Fruit fly (Drosophila melanogaster) whole organism, embryonic: ENCODE data around the gene CG17349.
A peak's percentile ranks its signal among the peaks of the same experiment; 100 is the strongest.

Experiments used
- CG10366 ChIP-seq: fragments of 200-800 bp; sonication (Bioruptor generic); IDR thresholded peaks from 2 replicates; pipeline ENCODE4 v1.3.6; 2022; ENCODE audit warnings: missing biosample characterization, missing genetic modification characterization
- CG10959 ChIP-seq: fragments of 200-800 bp; sonication (Bioruptor generic); IDR thresholded peaks from 2 replicates; pipeline ENCODE4 v1.3.6; 2022; ENCODE audit warnings: missing biosample characterization, missing genetic modification characterization
- CG11696 ChIP-seq: fragments of 200-800 bp; sonication (Bioruptor generic); IDR thresholded peaks from 2 replicates; pipeline ENCODE4 v1.3.6; 2022; ENCODE audit warnings: missing biosample characterization, missing genetic modification characterization
- CG12744 ChIP-seq: fragments of 200-800 bp; sonication (Bioruptor generic); optimal IDR thresholded peaks from 2 replicates; lab custom pipeline; 2016; ENCODE audit warnings: missing biosample characterization, missing genetic modification characterization
- CG12769 ChIP-seq: fragments of 200-800 bp; sonication (Bioruptor generic); optimal IDR thresholded peaks from 2 replicates; lab custom pipeline; 2019; ENCODE audit warnings: missing biosample characterization, mild to moderate bottlenecking, missing genetic modification characterization, moderate library complexity
- CG13123 ChIP-seq: fragments of 200-800 bp; sonication (Bioruptor generic); optimal IDR thresholded peaks from 2 replicates; lab custom pipeline; 2016; ENCODE audit warnings: missing biosample characterization, missing genetic modification characterization
- CG13775 ChIP-seq: fragments of 200-800 bp; sonication (Bioruptor generic); optimal IDR thresholded peaks from 3 replicates; lab custom pipeline; 2017; ENCODE audit warnings: missing biosample characterization, mild to moderate bottlenecking, missing genetic modification characterization
- CG14441 ChIP-seq: fragments of 200-800 bp; sonication (Bioruptor generic); IDR thresholded peaks from 2 replicates; pipeline ENCODE4 v1.3.6; 2022; ENCODE audit warnings: missing biosample characterization, missing genetic modification characterization
- CG15073 ChIP-seq: fragments of 200-800 bp; sonication (Bioruptor generic); optimal IDR thresholded peaks from 2 replicates; lab custom pipeline; 2016; ENCODE audit warnings: missing biosample characterization, missing genetic modification characterization
- CG15514 ChIP-seq: fragments of 200-800 bp; sonication (Bioruptor generic); optimal IDR thresholded peaks from 3 replicates; lab custom pipeline; 2017; ENCODE audit warnings: missing biosample characterization, missing genetic modification characterization, mild to moderate bottlenecking, moderate library complexity, missing genetic modification reagents
- CG16815 ChIP-seq: fragments of 200-800 bp; sonication (Bioruptor generic); optimal IDR thresholded peaks from 3 replicates; lab custom pipeline; 2017; ENCODE audit warnings: missing biosample characterization, mild to moderate bottlenecking, missing genetic modification characterization
- CG17328 ChIP-seq: fragments of 200-800 bp; sonication (Bioruptor generic); IDR thresholded peaks from 2 replicates; pipeline ENCODE4 v1.3.6; 2022; ENCODE audit warnings: missing biosample characterization, missing genetic modification characterization
- CG1792 ChIP-seq: fragments of 200-800 bp; sonication (Bioruptor generic); optimal IDR thresholded peaks from 2 replicates; lab custom pipeline; 2016; ENCODE audit warnings: missing biosample characterization, missing genetic modification characterization
- CG2875 ChIP-seq: fragments of 200-800 bp; sonication (Bioruptor generic); optimal IDR thresholded peaks from 2 replicates; lab custom pipeline; 2017; ENCODE audit warnings: missing biosample characterization, mild to moderate bottlenecking, missing genetic modification characterization, missing genetic modification reagents
- CG32767 ChIP-seq: fragments of 200-800 bp; sonication (Bioruptor generic); IDR thresholded peaks from 2 replicates; pipeline ENCODE4 v1.3.6; 2022; ENCODE audit warnings: missing biosample characterization, missing genetic modification characterization
- CG4854 ChIP-seq: fragments of 200-800 bp; sonication (Bioruptor generic); optimal IDR thresholded peaks from 2 replicates; lab custom pipeline; 2016; ENCODE audit warnings: missing biosample characterization, missing genetic modification characterization, inconsistent platforms
- CG6689 ChIP-seq: fragments of 200-800 bp; sonication (Bioruptor generic); IDR thresholded peaks from 2 replicates; pipeline ENCODE4 v1.3.6; 2022; ENCODE audit warnings: missing biosample characterization, missing genetic modification characterization
- CG7357 ChIP-seq: fragments of 200-800 bp; sonication (Bioruptor generic); IDR thresholded peaks from 3 replicates; pipeline ENCODE4 v1.3.6; 2022; ENCODE audit warnings: missing biosample characterization, missing genetic modification characterization
- CG8281 ChIP-seq: fragments of 200-800 bp; sonication (Bioruptor generic); optimal IDR thresholded peaks from 2 replicates; lab custom pipeline; 2018; ENCODE audit warnings: missing biosample characterization, mild to moderate bottlenecking, missing genetic modification characterization, moderate library complexity
- CHES-1-like ChIP-seq: fragments of 200-800 bp; sonication (Bioruptor generic); optimal IDR thresholded peaks from 2 replicates; lab custom pipeline; 2016; ENCODE audit warnings: missing biosample characterization, missing genetic modification characterization
- Dad ChIP-seq: fragments of 200-800 bp; sonication (Bioruptor generic); optimal IDR thresholded peaks from 3 replicates; lab custom pipeline; 2016; ENCODE audit warnings: missing biosample characterization, missing genetic modification characterization
- E2f2 ChIP-seq: fragments of 200-800 bp; sonication (Bioruptor generic); IDR thresholded peaks from 2 replicates; pipeline ENCODE4 v1.3.6; 2022; ENCODE audit warnings: missing biosample characterization, missing genetic modification characterization
- Eip74EF ChIP-seq, 2 experiments: fragments of 200-800 bp in 1 of 2; fragments of >200 bp in 1 of 2; sonication (Bioruptor generic) in 1 of 2; optimal IDR thresholded peaks; 2 replicates each; lab custom pipeline; 2017 to 2019; ENCODE audit warnings: missing biosample characterization in 2 of 2, missing genetic modification characterization in 2 of 2, mild to moderate bottlenecking in 1 of 2, moderate library complexity in 1 of 2
- Fer3 ChIP-seq: fragments of 200-800 bp; sonication (Bioruptor generic); optimal IDR thresholded peaks from 2 replicates; lab custom pipeline; 2018; ENCODE audit warnings: missing biosample characterization, mild to moderate bottlenecking, missing genetic modification characterization, moderate library complexity
- HLH4C ChIP-seq: fragments of 200-800 bp; sonication (Bioruptor generic); IDR thresholded peaks from 3 replicates; pipeline ENCODE4 v1.3.6; 2022; ENCODE audit warnings: missing biosample characterization, missing genetic modification characterization; ENCODE audit not compliant: partially characterized antibody
- Hr78 ChIP-seq, 2 experiments: fragments of 200-800 bp in 1 of 2; fragments of >200 bp in 1 of 2; sonication (Bioruptor generic) in 1 of 2; optimal IDR thresholded peaks; 2 replicates each; lab custom pipeline; 2017 to 2019; ENCODE audit warnings: missing biosample characterization in 2 of 2, missing genetic modification characterization in 2 of 2, mild to moderate bottlenecking in 1 of 2, moderate library complexity in 1 of 2
- Nf-YB ChIP-seq: fragments of 200-800 bp; sonication (Bioruptor generic); optimal IDR thresholded peaks from 3 replicates; lab custom pipeline; 2019; ENCODE audit warnings: missing biosample characterization, mild to moderate bottlenecking, missing genetic modification characterization, moderate library complexity
- Sry-β ChIP-seq: fragments of 200-800 bp; sonication (Bioruptor generic); optimal IDR thresholded peaks from 2 replicates; lab custom pipeline; 2018; ENCODE audit warnings: missing biosample characterization, mild to moderate bottlenecking, missing genetic modification characterization, moderate library complexity
- Stat92E ChIP-seq, 3 experiments: fragments of >200 bp in 2 of 3; fragments of 200-800 bp in 1 of 3; sonication (Bioruptor generic) in 1 of 3; optimal IDR thresholded peaks; 2 replicates each; lab custom pipeline; 2017 to 2019; ENCODE audit warnings: missing biosample characterization in 3 of 3, missing genetic modification characterization in 3 of 3, mild to moderate bottlenecking in 1 of 3, moderate library complexity in 1 of 3
- YL-1 ChIP-seq: fragments of 200-800 bp; sonication (Bioruptor generic); optimal IDR thresholded peaks from 3 replicates; lab custom pipeline; 2017; ENCODE audit warnings: missing biosample characterization, mild to moderate bottlenecking, missing genetic modification characterization
- aop ChIP-seq: fragments of 200-800 bp; sonication (Bioruptor generic); IDR thresholded peaks from 2 replicates; pipeline ENCODE4 v1.3.6; 2022; ENCODE audit warnings: missing biosample characterization, missing genetic modification characterization
- ato ChIP-seq: fragments of 200-800 bp; sonication (Bioruptor generic); IDR thresholded peaks from 2 replicates; pipeline ENCODE4 v1.3.6; 2022; ENCODE audit warnings: missing biosample characterization, missing genetic modification characterization; ENCODE audit not compliant: partially characterized antibody
- chn ChIP-seq: fragments of 200-800 bp; sonication (Bioruptor generic); optimal IDR thresholded peaks from 2 replicates; lab custom pipeline; 2016; ENCODE audit warnings: missing biosample characterization, missing genetic modification characterization
- croc ChIP-seq: fragments of 200-800 bp; sonication (Bioruptor generic); conservative IDR thresholded peaks from 3 replicates; pipeline ENCODE4 v1.3.6; 2022; ENCODE audit warnings: missing biosample characterization, missing genetic modification characterization
- gcm2 ChIP-seq: fragments of 200-800 bp; sonication (Bioruptor generic); optimal IDR thresholded peaks from 2 replicates; lab custom pipeline; 2016; ENCODE audit warnings: missing biosample characterization, missing genetic modification characterization
- hth ChIP-seq: fragments of >200 bp; optimal IDR thresholded peaks from 2 replicates; lab custom pipeline; 2017; ENCODE audit warnings: inconsistent platforms
- inv ChIP-seq: fragments of 200-800 bp; sonication (Bioruptor generic); IDR thresholded peaks from 2 replicates; pipeline ENCODE4 v1.3.6; 2022; ENCODE audit warnings: missing biosample characterization, missing genetic modification characterization; ENCODE audit not compliant: partially characterized antibody
- mld ChIP-seq: fragments of 200-800 bp; sonication (Bioruptor generic); IDR thresholded peaks from 3 replicates; pipeline ENCODE4 v1.3.6; 2022; ENCODE audit warnings: missing biosample characterization, missing genetic modification characterization; ENCODE audit not compliant: partially characterized antibody
- pnt ChIP-seq: fragments of 200-800 bp; sonication (Bioruptor generic); optimal IDR thresholded peaks from 3 replicates; lab custom pipeline; 2016; ENCODE audit warnings: missing biosample characterization, missing genetic modification characterization
- pros ChIP-seq: fragments of 200-800 bp; sonication (Bioruptor generic); optimal IDR thresholded peaks from 3 replicates; lab custom pipeline; 2019; ENCODE audit warnings: missing biosample characterization, mild to moderate bottlenecking, missing genetic modification characterization, moderate library complexity
- psq ChIP-seq: fragments of 200-800 bp; sonication (Bioruptor generic); optimal IDR thresholded peaks from 2 replicates; lab custom pipeline; 2017; ENCODE audit warnings: missing biosample characterization, missing genetic modification characterization
- scrt ChIP-seq: fragments of 200-800 bp; sonication (Bioruptor generic); optimal IDR thresholded peaks from 2 replicates; lab custom pipeline; 2018; ENCODE audit warnings: missing biosample characterization, mild to moderate bottlenecking, missing genetic modification characterization, moderate library complexity
- sisA ChIP-seq: fragments of 200-800 bp; sonication (Bioruptor generic); IDR thresholded peaks from 2 replicates; pipeline ENCODE4 v1.3.6; 2022; ENCODE audit warnings: missing biosample characterization, missing genetic modification characterization
- tgo ChIP-seq: fragments of 200-800 bp; sonication (Bioruptor generic); IDR thresholded peaks from 3 replicates; pipeline ENCODE4 v1.3.6; 2022; ENCODE audit warnings: missing biosample characterization, missing genetic modification characterization
- tna ChIP-seq: fragments of 200-800 bp; sonication (Bioruptor generic); IDR thresholded peaks from 2 replicates; pipeline ENCODE4 v1.3.6; 2022; ENCODE audit warnings: missing biosample characterization, missing genetic modification characterization; ENCODE audit not compliant: partially characterized antibody
- trem ChIP-seq: fragments of 200-800 bp; optimal IDR thresholded peaks from 3 replicates; lab custom pipeline; 2019; ENCODE audit warnings: missing biosample characterization, mild to moderate bottlenecking, missing genetic modification characterization, moderate library complexity
- twi ChIP-seq: fragments of 200-800 bp; optimal IDR thresholded peaks from 2 replicates; lab custom pipeline; 2019; ENCODE audit warnings: missing biosample characterization, mild to moderate bottlenecking, missing genetic modification characterization, moderate library complexity
- vvl ChIP-seq: fragments of 200-800 bp; sonication (Bioruptor generic); IDR thresholded peaks from 2 replicates; pipeline ENCODE4 v1.3.6; 2022; ENCODE audit warnings: missing biosample characterization, missing genetic modification characterization
- yki ChIP-seq: fragments of >200 bp; optimal IDR thresholded peaks from 3 replicates; lab custom pipeline; 2018

The CG17349 gene

dm6 chr2L:19320787-19321593 lies 49.3 kb upstream of the CG17349 start (continued):
- TF ChIP-seq CG12769 (tag; lab: Kevin White, UChicago) = peak; percentile 4
- peak; percentile 78; the same call in 1 of the 2 replicates for TF ChIP-seq vvl
- TF ChIP-seq E2f2 (GFP tag; lab: Robert Waterston, UW) = no peak
- TF ChIP-seq gcm2 (GFP tag; lab: Kevin White, UChicago) = no peak
- TF ChIP-seq pnt (GFP tag; lab: Kevin White, UChicago) = no peak
- peak; percentile 10 for TF ChIP-seq CG8281
- no peak for TF ChIP-seq tgo
- TF ChIP-seq sisA = no peak
- no peak for TF ChIP-seq CG15514
- TF ChIP-seq ato (GFP tag; lab: Robert Waterston, UW) = no peak
- TF ChIP-seq scrt (GFP tag; lab: Kevin White, UChicago) = no peak
- TF ChIP-seq Hr78 (GFP tag; optimal IDR thresholded peaks at IDR 0.05; lab: Kevin White, UChicago) = no peak
- TF ChIP-seq CG4854 (GFP tag; lab: Kevin White, UChicago) = no peak
- TF ChIP-seq yki (lab: Kevin White, UChicago) = no peak
- no peak for TF ChIP-seq CG7357 (GFP tag; lab: Robert Waterston, UW)
- no peak for TF ChIP-seq hth (lab: Kevin White, UChicago)
- no peak for TF ChIP-seq CG11696 (GFP tag; lab: Robert Waterston, UW)
- TF ChIP-seq chn (GFP tag; lab: Kevin White, UChicago) = no peak
- TF ChIP-seq CG1792 (GFP tag; lab: Kevin White, UChicago) = no peak
- TF ChIP-seq CG16815 (GFP tag; lab: Kevin White, UChicago) = no peak
- no peak for TF ChIP-seq HLH4C (GFP tag; lab: Robert Waterston, UW)
- peak; percentile 7 for TF ChIP-seq twi (tag; lab: Kevin White, UChicago)
- no peak for TF ChIP-seq CG17328
- peak in 1 of 2 experiments; percentile 4 for TF ChIP-seq Eip74EF (GFP tag; optimal IDR thresholded peaks at IDR 0.05; lab: Kevin White, UChicago)
- TF ChIP-seq inv (GFP tag; lab: Robert Waterston, UW) = no peak
- TF ChIP-seq croc (GFP tag; lab: Robert Waterston, UW) = no peak
- no peak for TF ChIP-seq CG10959
- TF ChIP-seq YL-1 (GFP tag; lab: Kevin White, UChicago) = no peak
- no peak for TF ChIP-seq CG10366
- no peak for TF ChIP-seq psq (GFP tag; lab: Kevin White, UChicago)
- no peak for TF ChIP-seq CHES-1-like (GFP tag; lab: Kevin White, UChicago)
- TF ChIP-seq Stat92E (GFP tag; optimal IDR thresholded peaks at IDR 0.05; lab: Kevin White, UChicago) = no peak
- 0 out of 2 replicates have a peak, but pooled peaks have one; percentile 19 for TF ChIP-seq CG14441
- no peak for TF ChIP-seq CG13123 (GFP tag; lab: Kevin White, UChicago)
- TF ChIP-seq CG12744 (GFP tag; lab: Kevin White, UChicago) = no peak
- TF ChIP-seq Sry-β (GFP tag; lab: Kevin White, UChicago) = no peak
- no peak for TF ChIP-seq CG2875 (GFP tag; lab: Kevin White, UChicago)
- no peak for TF ChIP-seq CG32767
- no peak for TF ChIP-seq tna
- TF ChIP-seq pros (GFP tag; lab: Kevin White, UChicago) = peak; percentile 4
- no peak for TF ChIP-seq Fer3
- no peak for TF ChIP-seq trem (tag; lab: Kevin White, UChicago)
- TF ChIP-seq aop = peak; percentile 29; the same call in 1 of the 2 replicates
- TF ChIP-seq Dad (GFP tag; lab: Kevin White, UChicago) = no peak
- no peak for TF ChIP-seq mld (GFP tag; lab: Robert Waterston, UW)
- peak; percentile 15 for TF ChIP-seq Nf-YB
- TF ChIP-seq CG6689 (GFP tag; lab: Robert Waterston, UW) = 0 out of 2 replicates have a peak, but pooled peaks have one; percentile 7
- no peak for TF ChIP-seq CG13775 (GFP tag; lab: Kevin White, UChicago)
- no peak for TF ChIP-seq CG15073 (GFP tag; lab: Kevin White, UChicago)
